Fruit fly (Drosophila melanogaster): ENCODE measurements around the gene CG42826.

Gene CG42826

DNA sequence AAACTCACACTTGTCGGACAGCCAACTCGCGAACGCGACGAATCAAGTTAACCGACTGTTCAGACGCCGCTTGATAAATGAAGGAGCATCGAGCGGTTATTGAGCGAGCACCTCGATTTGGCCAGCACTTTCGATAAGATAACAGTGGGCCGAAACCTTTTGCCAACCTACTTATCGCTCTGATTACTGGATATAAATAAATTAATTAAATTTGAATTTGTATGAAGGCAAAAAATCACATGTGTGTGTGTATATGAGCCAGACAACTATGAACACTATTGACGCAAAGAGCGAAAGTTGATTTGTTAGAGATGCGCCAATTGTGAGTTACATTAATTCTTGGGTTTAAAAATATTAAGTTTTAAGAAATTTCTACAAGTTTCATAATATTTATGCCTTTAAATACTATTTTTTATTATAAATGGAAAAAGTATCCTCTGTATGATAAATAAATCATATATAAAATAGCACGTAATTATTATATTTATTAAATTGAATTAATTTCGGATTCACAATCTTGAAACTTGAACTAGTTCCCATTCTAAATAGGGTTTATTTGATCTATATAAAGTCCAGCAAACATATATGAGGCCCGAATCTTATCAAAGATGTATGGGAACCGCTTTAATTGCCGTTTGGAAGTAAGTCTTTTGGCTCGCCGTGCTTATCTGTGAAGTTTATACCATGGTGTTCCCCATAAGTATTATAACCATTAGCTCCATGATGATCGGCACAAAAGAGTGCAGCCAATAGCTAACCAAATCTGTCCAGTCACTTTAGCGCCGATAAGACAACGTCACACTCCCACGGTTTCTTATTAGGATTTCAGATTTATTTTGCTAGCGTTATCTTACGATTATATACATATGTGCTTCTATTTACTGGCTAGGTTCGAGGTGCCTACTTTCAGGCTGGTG is 11.1 kb downstream of the CG42826 start, which contains the start of gene CG14160:
Gene CG14160 (minus strand): TSS at position 51 of the 917 bp plus-strand sequence.
- TF ChIP-seq Sp1 (GFP tag; optimal IDR thresholded peaks at IDR 0.05) (no peak), lola (GFP tag; optimal IDR thresholded peaks at IDR 0.05) (no peak), Rel (GFP tag; optimal IDR thresholded peaks at IDR 0.05) (no peak), Rel (tag; optimal IDR thresholded peaks at IDR 0.05) (peak; percentile 81), Vsx2 (GFP tag; optimal IDR thresholded peaks at IDR 0.05; ENCODE audit: partially characterized antibody) (no peak), dl (GFP tag; optimal IDR thresholded peaks at IDR 0.05; ENCODE audit: insufficient read depth in 1 of 2, partially characterized antibody in 2 of 2) (no peak), CrebA (GFP tag; optimal IDR thresholded peaks at IDR 0.05; ENCODE audit: borderline replicate concordance) (peak; percentile 23), pan (optimal IDR thresholded peaks at IDR 0.05) (no peak)

DNA sequence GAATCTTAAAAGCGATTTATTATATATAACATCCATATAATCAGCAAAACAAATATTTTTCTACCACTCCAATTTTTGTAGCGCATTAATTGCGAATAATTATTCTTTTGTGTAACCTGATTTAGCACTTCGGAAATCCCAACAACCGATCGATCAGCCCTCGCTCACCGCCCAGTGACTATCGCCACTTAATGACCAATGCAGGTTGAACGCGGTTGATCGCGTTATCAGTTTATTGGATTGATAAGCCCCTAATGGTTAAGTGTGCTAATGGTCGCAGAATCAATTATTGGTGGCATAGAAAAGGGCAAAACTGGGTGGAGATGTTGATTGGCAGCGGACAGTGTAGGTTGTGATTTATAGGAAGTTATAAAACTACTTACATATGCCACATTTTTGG is 12.3 kb downstream of the CG42826 start:
- no peak for TF ChIP-seq CG32264 (GFP tag; optimal IDR thresholded peaks at IDR 0.05)

DNA sequence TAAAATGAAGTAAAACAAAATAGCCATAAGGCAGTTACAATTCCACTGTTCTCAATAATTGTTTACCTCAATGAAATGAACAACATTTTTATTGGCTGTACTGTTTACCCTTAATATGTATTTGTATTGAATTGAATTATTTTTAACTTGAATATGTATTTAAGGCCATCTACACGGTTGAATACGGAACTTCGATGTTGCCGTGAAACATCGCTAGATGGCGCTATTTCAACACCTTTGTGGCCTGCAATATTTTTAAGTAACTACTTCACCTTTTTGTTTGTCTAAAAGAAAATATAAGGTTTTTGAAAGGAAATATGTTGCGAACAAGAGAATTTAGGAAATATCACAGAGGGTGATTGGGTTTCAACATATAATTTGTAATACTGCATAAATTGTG is 22.1 kb downstream of the CG42826 start:
- TF ChIP-seq lola (GFP tag; optimal IDR thresholded peaks at IDR 0.05) (no peak), Myc (optimal IDR thresholded peaks at IDR 0.05) (no peak), N (GFP tag; optimal IDR thresholded peaks at IDR 0.05) (no peak), tai (GFP tag; optimal IDR thresholded peaks at IDR 0.05) (no peak), CrebA (GFP tag; optimal IDR thresholded peaks at IDR 0.05; ENCODE audit: borderline replicate concordance) (no peak), Dif (GFP tag; optimal IDR thresholded peaks at IDR 0.05; ENCODE audit: partially characterized antibody) (no peak), Rel (GFP tag; optimal IDR thresholded peaks at IDR 0.05) (no peak), Rel (tag; optimal IDR thresholded peaks at IDR 0.05) (no peak), psq (GFP tag; optimal IDR thresholded peaks at IDR 0.05) (no peak), woc (GFP tag; optimal IDR thresholded peaks at IDR 0.05) (no peak), Hnf4 (GFP tag; optimal IDR thresholded peaks at IDR 0.05) (no peak), br (GFP tag; optimal IDR thresholded peaks at IDR 0.05) (no peak), sage (GFP tag; optimal IDR thresholded peaks at IDR 0.05) (no peak), jim (GFP tag; optimal IDR thresholded peaks at IDR 0.05) (no peak), Sp1 (GFP tag; optimal IDR thresholded peaks at IDR 0.05) (no peak), GATAd (GFP tag; optimal IDR thresholded peaks at IDR 0.05) (no peak), Abd-B (GFP tag; optimal IDR thresholded peaks at IDR 0.05) (no peak), HLH106 (tag; optimal IDR thresholded peaks at IDR 0.05) (no peak), brk (GFP tag; optimal IDR thresholded peaks at IDR 0.05) (no peak), OdsH (GFP tag; optimal IDR thresholded peaks at IDR 0.05) (no peak)

DNA sequence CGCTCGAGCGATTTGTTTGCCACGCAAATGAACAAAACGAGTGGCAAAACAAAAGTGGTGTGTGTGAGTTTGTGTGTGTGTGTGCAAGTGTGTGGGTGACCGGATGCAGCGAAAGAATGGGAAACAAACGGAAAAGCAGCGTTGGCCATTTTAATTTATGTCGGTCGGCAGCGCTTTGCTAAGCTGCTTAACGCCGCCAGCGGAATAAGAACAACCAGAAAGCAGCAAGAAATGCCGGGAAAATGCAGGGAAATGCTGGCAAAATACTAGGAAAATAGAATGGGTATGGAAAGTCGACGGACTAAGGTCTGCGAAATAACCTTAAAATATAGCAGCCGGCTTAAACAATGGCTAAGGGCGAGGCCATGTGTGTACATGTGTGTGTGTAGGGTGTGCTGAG is 48.1 kb downstream of the CG42826 start:
- TF ChIP-seq Hnf4 (GFP tag; optimal IDR thresholded peaks at IDR 0.05) = no peak
- no peak for TF ChIP-seq psq (GFP tag; optimal IDR thresholded peaks at IDR 0.05)
- no peak for TF ChIP-seq woc (GFP tag; optimal IDR thresholded peaks at IDR 0.05)
- no peak for TF ChIP-seq HLH106 (tag; optimal IDR thresholded peaks at IDR 0.05)
- TF ChIP-seq lola (GFP tag; optimal IDR thresholded peaks at IDR 0.05) = no peak
- no peak for TF ChIP-seq ey (GFP tag; optimal IDR thresholded peaks at IDR 0.05)
- TF ChIP-seq sage (GFP tag; optimal IDR thresholded peaks at IDR 0.05) = no peak

All from whole organism, wandering third instar larva.